Fruit fly (Drosophila melanogaster) whole organism, embryonic: ENCODE measurements around the gene hfp.
A peak's percentile ranks its signal among the peaks of the same experiment; 100 is the strongest.

Experiments
- CG10274 ChIP-seq: fragments of 200-800 bp; sonication (Bioruptor generic); optimal IDR thresholded peaks from 3 replicates; lab custom pipeline; 2017; ENCODE audit warnings: missing biosample characterization, mild to moderate bottlenecking, missing genetic modification characterization
- CG10654 ChIP-seq: fragments of 200-800 bp; sonication (Bioruptor generic); optimal IDR thresholded peaks from 2 replicates; lab custom pipeline; 2016; ENCODE audit warnings: missing biosample characterization, missing genetic modification characterization
- CG10959 ChIP-seq: fragments of 200-800 bp; sonication (Bioruptor generic); IDR thresholded peaks from 2 replicates; pipeline ENCODE4 v1.3.6; 2022; ENCODE audit warnings: missing biosample characterization, missing genetic modification characterization
- CG11456 ChIP-seq: fragments of 200-800 bp; sonication (Bioruptor generic); IDR thresholded peaks from 3 replicates; pipeline ENCODE4 v1.3.6; 2022; ENCODE audit warnings: missing biosample characterization, missing genetic modification characterization
- CG12219 ChIP-seq: fragments of 200-800 bp; sonication (Bioruptor generic); optimal IDR thresholded peaks from 3 replicates; lab custom pipeline; 2018; ENCODE audit warnings: missing biosample characterization, mild to moderate bottlenecking, missing genetic modification characterization
- CG13624 ChIP-seq: fragments of 200-800 bp; sonication (Bioruptor generic); optimal IDR thresholded peaks from 2 replicates; lab custom pipeline; 2016; ENCODE audit warnings: missing biosample characterization, missing genetic modification characterization
- CG15269 ChIP-seq: fragments of 200-800 bp; sonication (Bioruptor generic); optimal IDR thresholded peaks from 2 replicates; lab custom pipeline; 2018; ENCODE audit warnings: missing biosample characterization, mild to moderate bottlenecking, missing genetic modification characterization, moderate library complexity
- CG1647 ChIP-seq: fragments of 200-800 bp; sonication (Bioruptor generic); optimal IDR thresholded peaks from 3 replicates; lab custom pipeline; 2016; ENCODE audit warnings: missing biosample characterization, missing genetic modification characterization
- CG16779 ChIP-seq: fragments of 200-800 bp; sonication (Bioruptor generic); IDR thresholded peaks from 2 replicates; pipeline ENCODE4 v1.3.6; 2022; ENCODE audit warnings: missing biosample characterization, missing genetic modification characterization
- CG16813 ChIP-seq: fragments of 200-800 bp; sonication (Bioruptor generic); IDR thresholded peaks from 3 replicates; pipeline ENCODE4 v1.3.6; 2022; ENCODE audit warnings: missing biosample characterization, missing genetic modification characterization; ENCODE audit not compliant: partially characterized antibody
- CG16815 ChIP-seq: fragments of 200-800 bp; sonication (Bioruptor generic); optimal IDR thresholded peaks from 3 replicates; lab custom pipeline; 2017; ENCODE audit warnings: missing biosample characterization, mild to moderate bottlenecking, missing genetic modification characterization
- CG17328 ChIP-seq: fragments of 200-800 bp; sonication (Bioruptor generic); IDR thresholded peaks from 2 replicates; pipeline ENCODE4 v1.3.6; 2022; ENCODE audit warnings: missing biosample characterization, missing genetic modification characterization
- CG18262 ChIP-seq: fragments of 200-800 bp; optimal IDR thresholded peaks from 3 replicates; lab custom pipeline; 2019; ENCODE audit warnings: missing biosample characterization, mild to moderate bottlenecking, missing genetic modification characterization, moderate library complexity
- CG2129 ChIP-seq: fragments of 200-800 bp; sonication (Bioruptor generic); IDR thresholded peaks from 2 replicates; pipeline ENCODE4 v1.3.6; 2022; ENCODE audit warnings: missing biosample characterization, missing genetic modification characterization; ENCODE audit not compliant: partially characterized antibody
- CG2712 ChIP-seq: fragments of 200-800 bp; optimal IDR thresholded peaks from 3 replicates; lab custom pipeline; 2019; ENCODE audit warnings: missing biosample characterization, mild to moderate bottlenecking, missing genetic modification characterization, moderate library complexity
- CG31388 ChIP-seq: fragments of 200-800 bp; sonication (Bioruptor generic); optimal IDR thresholded peaks from 2 replicates; lab custom pipeline; 2016; ENCODE audit warnings: missing biosample characterization, missing genetic modification characterization
- CG43689 ChIP-seq: fragments of 200-800 bp; sonication (Bioruptor generic); IDR thresholded peaks from 2 replicates; pipeline ENCODE4 v1.3.6; 2022; ENCODE audit warnings: missing biosample characterization, missing genetic modification characterization
- CG6765 ChIP-seq: fragments of 200-800 bp; sonication (Bioruptor generic); optimal IDR thresholded peaks from 3 replicates; lab custom pipeline; 2017; ENCODE audit warnings: missing biosample characterization, mild to moderate bottlenecking, missing genetic modification characterization
- CG6813 ChIP-seq: fragments of 200-800 bp; sonication (Bioruptor generic); optimal IDR thresholded peaks from 2 replicates; lab custom pipeline; 2017; ENCODE audit warnings: missing biosample characterization, missing genetic modification characterization, mild to moderate bottlenecking, moderate library complexity, missing genetic modification reagents
- CG7357 ChIP-seq: fragments of 200-800 bp; sonication (Bioruptor generic); IDR thresholded peaks from 3 replicates; pipeline ENCODE4 v1.3.6; 2022; ENCODE audit warnings: missing biosample characterization, missing genetic modification characterization
- CG7556 ChIP-seq: fragments of 200-800 bp; sonication (Bioruptor generic); optimal IDR thresholded peaks from 2 replicates; lab custom pipeline; 2017; ENCODE audit warnings: missing biosample characterization, mild to moderate bottlenecking, missing genetic modification characterization
- CG9727 ChIP-seq: fragments of 200-800 bp; sonication (Bioruptor generic); optimal IDR thresholded peaks from 3 replicates; lab custom pipeline; 2017; ENCODE audit warnings: missing biosample characterization, mild to moderate bottlenecking, missing genetic modification characterization
- CG9817 ChIP-seq: fragments of 200-800 bp; sonication (Bioruptor generic); optimal IDR thresholded peaks from 2 replicates; lab custom pipeline; 2018; ENCODE audit warnings: missing biosample characterization, mild to moderate bottlenecking, missing genetic modification characterization, moderate library complexity
- D19A ChIP-seq: fragments of 200-800 bp; optimal IDR thresholded peaks from 3 replicates; lab custom pipeline; 2019; ENCODE audit warnings: missing biosample characterization, mild to moderate bottlenecking, missing genetic modification characterization, moderate library complexity
- Dbx ChIP-seq: fragments of 200-800 bp; sonication (Bioruptor generic); IDR thresholded peaks from 3 replicates; pipeline ENCODE4 v1.3.6; 2022; ENCODE audit warnings: missing biosample characterization, missing genetic modification characterization
- Drgx ChIP-seq: fragments of 200-800 bp; sonication (Bioruptor generic); IDR thresholded peaks from 2 replicates; pipeline ENCODE4 v1.3.6; 2022; ENCODE audit warnings: missing biosample characterization, missing genetic modification characterization
- E2f1 ChIP-seq: fragments of 200-800 bp; sonication (Bioruptor generic); IDR thresholded peaks from 2 replicates; pipeline ENCODE4 v1.3.6; 2022; ENCODE audit warnings: missing biosample characterization, missing genetic modification characterization
- ERR ChIP-seq: fragments of 200-800 bp; sonication (Bioruptor generic); optimal IDR thresholded peaks from 2 replicates; lab custom pipeline; 2016; ENCODE audit warnings: missing biosample characterization, missing genetic modification characterization
- GATAe ChIP-seq: fragments of 200-800 bp; sonication (Bioruptor generic); conservative IDR thresholded peaks from 2 replicates; pipeline ENCODE4 v1.3.6; 2022; ENCODE audit warnings: missing biosample characterization, missing genetic modification characterization
- Hr3 ChIP-seq: fragments of 200-800 bp; sonication (Bioruptor generic); optimal IDR thresholded peaks from 3 replicates; lab custom pipeline; 2016; ENCODE audit warnings: missing biosample characterization, missing genetic modification characterization
- Hsf ChIP-seq: fragments of 200-800 bp; sonication (Bioruptor generic); optimal IDR thresholded peaks from 3 replicates; lab custom pipeline; 2016; ENCODE audit warnings: missing biosample characterization, missing genetic modification characterization
- Nf-YA ChIP-seq: fragments of 200-800 bp; sonication (Bioruptor generic); IDR thresholded peaks from 2 replicates; pipeline ENCODE4 v1.3.6; 2022; ENCODE audit warnings: missing biosample characterization, missing genetic modification characterization
- Sox100B ChIP-seq: fragments of 200-800 bp; sonication (Bioruptor generic); optimal IDR thresholded peaks from 3 replicates; lab custom pipeline; 2018; ENCODE audit warnings: missing biosample characterization, mild to moderate bottlenecking, missing genetic modification characterization
- Taf1 ChIP-seq: fragments of 200-800 bp; sonication (Bioruptor generic); IDR thresholded peaks from 2 replicates; pipeline ENCODE4 v1.3.6; 2022; ENCODE audit warnings: missing biosample characterization, missing genetic modification characterization
- Xrp1 ChIP-seq: fragments of 200-800 bp; sonication (Bioruptor generic); IDR thresholded peaks from 2 replicates; pipeline ENCODE4 v1.3.6; 2022; ENCODE audit warnings: missing biosample characterization, missing genetic modification characterization
- ab ChIP-seq: fragments of 200-800 bp; sonication (Bioruptor generic); optimal IDR thresholded peaks from 2 replicates; lab custom pipeline; 2016; ENCODE audit warnings: missing biosample characterization, missing genetic modification characterization
- ap ChIP-seq: fragments of 200-800 bp; sonication (Bioruptor generic); IDR thresholded peaks from 2 replicates; pipeline ENCODE4 v1.3.6; 2022; ENCODE audit warnings: missing biosample characterization, missing genetic modification characterization
- dimm ChIP-seq: fragments of 200-800 bp; sonication (Bioruptor generic); IDR thresholded peaks from 2 replicates; pipeline ENCODE4 v1.3.6; 2022; ENCODE audit warnings: missing biosample characterization, missing genetic modification characterization
- dysf ChIP-seq: fragments of 200-800 bp; sonication (Bioruptor generic); IDR thresholded peaks from 3 replicates; pipeline ENCODE4 v1.3.6; 2022; ENCODE audit warnings: missing biosample characterization, missing genetic modification characterization
- fd102C ChIP-seq: fragments of 200-800 bp; sonication (Bioruptor generic); optimal IDR thresholded peaks from 2 replicates; lab custom pipeline; 2018; ENCODE audit warnings: missing biosample characterization, mild to moderate bottlenecking, missing genetic modification characterization, moderate library complexity
- ind ChIP-seq: fragments of 200-800 bp; sonication (Bioruptor generic); optimal IDR thresholded peaks from 3 replicates; lab custom pipeline; 2016; ENCODE audit warnings: missing biosample characterization, missing genetic modification characterization
- lab ChIP-seq: fragments of 200-800 bp; sonication (Bioruptor generic); optimal IDR thresholded peaks from 3 replicates; lab custom pipeline; 2017; ENCODE audit warnings: missing biosample characterization, missing genetic modification characterization, mild to moderate bottlenecking, moderate library complexity, missing genetic modification reagents
- lbe ChIP-seq: fragments of 200-800 bp; sonication (Bioruptor generic); optimal IDR thresholded peaks from 2 replicates; lab custom pipeline; 2016; ENCODE audit warnings: missing biosample characterization, mild to moderate bottlenecking, missing genetic modification characterization
- lov ChIP-seq, 2 experiments: fragments of 200-800 bp in 1 of 2; fragments of >200 bp in 1 of 2; sonication (Bioruptor generic) in 1 of 2; IDR thresholded peaks in 1 of 2; optimal IDR thresholded peaks in 1 of 2; 2 replicates in 1 of 2; 3 replicates in 1 of 2; pipeline versions ENCODE4 v1.3.6 to Lab custom; 2017 to 2022; ENCODE audit warnings: missing biosample characterization in 1 of 2, missing genetic modification characterization in 1 of 2
- nau ChIP-seq: fragments of 200-800 bp; sonication (Bioruptor generic); optimal IDR thresholded peaks from 3 replicates; lab custom pipeline; 2017; ENCODE audit warnings: missing biosample characterization, mild to moderate bottlenecking, missing genetic modification characterization, missing genetic modification reagents
- psq ChIP-seq: fragments of 200-800 bp; sonication (Bioruptor generic); optimal IDR thresholded peaks from 2 replicates; lab custom pipeline; 2017; ENCODE audit warnings: missing biosample characterization, missing genetic modification characterization
- so ChIP-seq: fragments of 200-800 bp; sonication (Bioruptor generic); IDR thresholded peaks from 3 replicates; pipeline ENCODE4 v1.3.6; 2022; ENCODE audit warnings: missing biosample characterization, missing genetic modification characterization
- stwl ChIP-seq: fragments of 200-800 bp; sonication (Bioruptor generic); optimal IDR thresholded peaks from 3 replicates; lab custom pipeline; 2018; ENCODE audit warnings: missing biosample characterization, mild to moderate bottlenecking, missing genetic modification characterization, moderate library complexity
- unpg ChIP-seq: fragments of 200-800 bp; sonication (Bioruptor generic); optimal IDR thresholded peaks from 3 replicates; lab custom pipeline; 2018; ENCODE audit warnings: missing biosample characterization, mild to moderate bottlenecking, missing genetic modification characterization, moderate library complexity

The hfp gene

DNA sequence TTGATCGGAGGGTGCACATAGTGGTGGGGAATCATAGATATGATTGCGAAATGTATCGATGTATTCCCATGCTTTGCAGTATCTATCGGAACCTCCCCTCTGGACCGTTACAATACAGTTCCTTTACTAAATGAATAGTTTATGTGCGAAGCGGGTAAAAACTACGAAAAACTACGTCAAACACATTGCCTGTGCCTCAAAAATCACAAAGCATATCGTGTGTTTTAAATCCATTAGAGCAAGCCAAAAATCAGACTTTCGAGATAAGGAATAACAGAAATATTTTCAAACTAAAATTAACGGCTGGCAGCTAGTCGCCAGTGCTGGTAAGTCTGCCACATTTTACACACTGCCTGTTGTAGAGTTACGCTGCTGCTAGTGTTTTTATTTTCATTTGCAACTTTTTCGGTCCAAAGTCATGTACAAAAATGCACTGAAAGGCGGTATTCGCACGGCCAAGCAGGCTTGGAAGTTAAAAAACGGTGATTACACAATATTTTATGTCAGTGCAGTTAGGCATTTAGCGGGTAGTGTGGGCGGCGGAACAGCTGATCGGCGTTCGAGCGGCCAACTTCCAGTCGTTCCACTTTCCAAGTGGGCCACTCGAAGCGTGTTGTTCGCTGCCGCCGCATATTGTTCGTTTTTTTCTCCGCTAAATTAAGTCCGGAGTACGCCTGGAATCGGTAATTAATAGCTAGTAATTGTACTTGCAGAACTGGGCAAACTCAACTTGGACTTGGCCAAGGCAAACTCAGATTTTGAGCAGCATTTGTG, 15.1 kb upstream of the hfp start (continued):
- TF ChIP-seq CG7357 (GFP tag; lab: Robert Waterston, UW) (no peak), Xrp1 (GFP tag; lab: Robert Waterston, UW) (peak; percentile 32; the same call in 1 of the 2 replicates), CG2712 (tag; lab: Kevin White, UChicago) (peak; percentile 31), CG6813 (GFP tag; lab: Kevin White, UChicago) (no peak), Hr3 (GFP tag; lab: Kevin White, UChicago) (peak; percentile 67), CG11456 (GFP tag; lab: Robert Waterston, UW) (peak; percentile 54; the same call in 2 of the 3 replicates), fd102C (GFP tag; lab: Kevin White, UChicago) (no peak), ap (GFP tag; lab: Robert Waterston, UW) (peak; percentile 50; the same call in 1 of the 2 replicates), so (GFP tag; lab: Robert Waterston, UW) (0 out of 3 replicates have a peak, but pooled peaks have one; percentile 48), CG43689 (GFP tag; lab: Robert Waterston, UW) (no peak), nau (no peak), lbe (GFP tag; lab: Kevin White, UChicago) (peak; percentile 54), Nf-YA (GFP tag; lab: Robert Waterston, UW) (no peak), dimm (no peak), ind (GFP tag; lab: Kevin White, UChicago) (peak; percentile 77), psq (GFP tag; lab: Kevin White, UChicago) (no peak), Sox100B (GFP tag; lab: Kevin White, UChicago) (no peak), lov (optimal IDR thresholded peaks at IDR 0.05; lab: Kevin White, UChicago) (no peak), lov (GFP tag; IDR thresholded peaks at IDR 0.05; lab: Robert Waterston, UW) (no peak), CG15269 (no peak), Hsf (GFP tag; lab: Kevin White, UChicago) (peak; percentile 77), CG16815 (peak; percentile 8), stwl (peak; percentile 40), CG9817 (tag; lab: Kevin White, UChicago) (no peak), Taf1 (peak; percentile 44; the same call in 1 of the 2 replicates), CG9727 (peak; percentile 41), ab (GFP tag; lab: Kevin White, UChicago) (peak; percentile 5), CG16779 (GFP tag; lab: Robert Waterston, UW) (no peak), Drgx (GFP tag; lab: Robert Waterston, UW) (peak; percentile 71), E2f1 (GFP tag; lab: Robert Waterston, UW) (no peak; the same call in 1 of the 2 replicates), CG12219 (GFP tag; lab: Kevin White, UChicago) (no peak), CG1647 (GFP tag; lab: Kevin White, UChicago) (peak; percentile 64), CG6765 (GFP tag; lab: Kevin White, UChicago) (no peak), GATAe (GFP tag; lab: Robert Waterston, UW) (no peak), CG16813 (peak; percentile 84), CG7556 (peak; percentile 21), CG10274 (GFP tag; lab: Kevin White, UChicago) (peak; percentile 73), CG31388 (GFP tag; lab: Kevin White, UChicago) (peak; percentile 16), CG10959 (no peak), CG17328 (peak; percentile 53), ERR (peak; percentile 43), D19A (tag; lab: Kevin White, UChicago) (no peak), CG10654 (GFP tag; lab: Kevin White, UChicago) (peak; percentile 51), CG2129 (peak; percentile 53), CG18262 (peak; percentile 21), dysf (peak; percentile 55; the same call in 1 of the 3 replicates), lab (GFP tag; lab: Kevin White, UChicago) (peak; percentile 61), CG13624 (GFP tag; lab: Kevin White, UChicago) (peak; percentile 69), unpg (GFP tag; lab: Kevin White, UChicago) (no peak), Dbx (GFP tag; lab: Robert Waterston, UW) (no peak)
